Worm (Caenorhabditis elegans) whole organism, L1 larva: ENCODE measurements around the gene Y38A10A.7.
A peak's percentile ranks its signal among the peaks of the same experiment; 100 is the strongest.

ENCODE experiments used
- C34B4.2 ChIP-seq: sonication (generic microtip); optimal IDR thresholded peaks from 2 replicates; lab custom pipeline; 2017; ENCODE audit warnings: mild to moderate bottlenecking, missing genetic modification characterization, missing compliant biosample characterization
- F16B12.6 ChIP-seq: fragments of 150-350 bp; optimal IDR thresholded peaks from 2 replicates; lab custom pipeline; 2014; ENCODE audit warnings: missing biosample characterization, missing genetic modification characterization
- Y116A8C.19 ChIP-seq: sonication (generic microtip); optimal IDR thresholded peaks from 2 replicates; lab custom pipeline; 2016; ENCODE audit warnings: missing compliant biosample characterization, missing genetic modification characterization, borderline replicate concordance
- aly-2 ChIP-seq: fragments of 150-350 bp; optimal IDR thresholded peaks from 2 replicates; lab custom pipeline; 2014; ENCODE audit warnings: missing biosample characterization, missing genetic modification characterization
- blmp-1 ChIP-seq: fragments of 150-350 bp; optimal IDR thresholded peaks from 2 replicates; lab custom pipeline; 2014; ENCODE audit warnings: missing biosample characterization, missing genetic modification characterization
- ceh-88 ChIP-seq: fragments of 200-800 bp; sonication (Bioruptor generic); IDR thresholded peaks from 2 replicates; pipeline ENCODE4 v1.3.6; 2022; ENCODE audit warnings: missing genetic modification characterization, missing compliant biosample characterization
- ces-1 ChIP-seq: fragments of 150-350 bp; optimal IDR thresholded peaks from 2 replicates; lab custom pipeline; 2014; ENCODE audit warnings: missing biosample characterization, missing genetic modification reagents, missing genetic modification characterization
- dpl-1 ChIP-seq, 3 experiments: fragments of 150-350 bp in 2 of 3; sonication (generic microtip) in 1 of 3; optimal IDR thresholded peaks; 2 replicates each; lab custom pipeline; 2014 to 2017; ENCODE audit warnings: missing biosample characterization in 3 of 3, missing genetic modification characterization in 3 of 3, missing genetic modification reagents in 3 of 3
- efl-1 ChIP-seq, 4 experiments: fragments of 150-350 bp; optimal IDR thresholded peaks in 3 of 4; peaks in 1 of 4; 1 replicate in 1 of 4; 2 replicates in 3 of 4; lab custom pipeline; 2014; ENCODE audit warnings: missing biosample characterization in 2 of 4, missing genetic modification characterization in 2 of 4, missing genetic modification reagents in 2 of 4
- efl-3 ChIP-seq: fragments of 200-800 bp; sonication (Bioruptor generic); optimal IDR thresholded peaks from 2 replicates; lab custom pipeline; 2018; ENCODE audit warnings: mild to moderate bottlenecking, missing genetic modification characterization, missing compliant biosample characterization
- egl-27 ChIP-seq, 2 experiments: fragments of 150-350 bp in 1 of 2; sonication (generic microtip); optimal IDR thresholded peaks; 3 replicates each; lab custom pipeline; 2017 to 2018; ENCODE audit warnings: missing biosample characterization in 2 of 2, missing genetic modification characterization in 2 of 2, missing genetic modification reagents in 2 of 2
- elt-2 ChIP-seq: sonication (generic microtip); optimal IDR thresholded peaks from 2 replicates; lab custom pipeline; 2016; ENCODE audit warnings: missing genetic modification characterization, mild to moderate bottlenecking, inconsistent platforms, missing compliant biosample characterization, missing genetic modification reagents
- ets-5 ChIP-seq: fragments of 200-800 bp; sonication (Bioruptor generic); IDR thresholded peaks from 2 replicates; pipeline ENCODE4 v1.3.6; 2022; ENCODE audit warnings: missing genetic modification characterization, missing compliant biosample characterization
- fkh-4 ChIP-seq: sonication (generic microtip); optimal IDR thresholded peaks from 2 replicates; lab custom pipeline; 2016; ENCODE audit warnings: missing compliant biosample characterization, missing genetic modification characterization, borderline replicate concordance
- fos-1 ChIP-seq: fragments of 150-350 bp; optimal IDR thresholded peaks from 2 replicates; lab custom pipeline; 2014; ENCODE audit warnings: missing biosample characterization, missing genetic modification characterization
- grh-1 ChIP-seq: fragments of 200-800 bp; sonication (Bioruptor generic); IDR thresholded peaks from 2 replicates; pipeline ENCODE4 v1.3.6; 2022; ENCODE audit warnings: missing genetic modification reagents, missing genetic modification characterization, missing compliant biosample characterization
- hlh-4 ChIP-seq: sonication (generic microtip); optimal IDR thresholded peaks from 2 replicates; lab custom pipeline; 2016; ENCODE audit warnings: mild to moderate bottlenecking, missing genetic modification characterization, missing compliant biosample characterization
- hpl-2 ChIP-seq: fragments of 150-350 bp; optimal IDR thresholded peaks from 2 replicates; lab custom pipeline; 2014; ENCODE audit warnings: missing biosample characterization, missing genetic modification reagents, missing genetic modification characterization
- isw-1 ChIP-seq: fragments of 200-800 bp; sonication (Bioruptor generic); IDR thresholded peaks from 2 replicates; pipeline ENCODE4 v1.3.6; 2022; ENCODE audit warnings: missing genetic modification characterization, missing compliant biosample characterization
- jun-1 ChIP-seq: fragments of 150-350 bp; optimal IDR thresholded peaks from 2 replicates; lab custom pipeline; 2014; ENCODE audit warnings: missing biosample characterization, missing genetic modification reagents, missing genetic modification characterization
- lin-13 ChIP-seq: fragments of 150-350 bp; optimal IDR thresholded peaks from 2 replicates; lab custom pipeline; 2014; ENCODE audit warnings: missing biosample characterization, missing genetic modification reagents, missing genetic modification characterization
- lin-35 ChIP-seq, 2 experiments: fragments of 150-350 bp; optimal IDR thresholded peaks; 2 replicates each; lab custom pipeline; 2014; ENCODE audit warnings: missing biosample characterization in 2 of 2, missing genetic modification characterization in 2 of 2, missing genetic modification reagents in 2 of 2
- lin-39 ChIP-seq: fragments of 150-350 bp; optimal IDR thresholded peaks from 2 replicates; lab custom pipeline; 2014; ENCODE audit warnings: missing biosample characterization, missing genetic modification reagents, missing genetic modification characterization
- lir-3 ChIP-seq: sonication (generic microtip); optimal IDR thresholded peaks from 2 replicates; lab custom pipeline; 2016; ENCODE audit warnings: mild to moderate bottlenecking, missing genetic modification characterization, moderate library complexity, missing compliant biosample characterization; ENCODE audit not compliant: poor library complexity
- mab-9 ChIP-seq: fragments of 200-800 bp; sonication (Bioruptor generic); IDR thresholded peaks from 2 replicates; pipeline ENCODE4 v1.3.6; 2022; ENCODE audit warnings: missing genetic modification reagents, missing genetic modification characterization, missing compliant biosample characterization
- mdl-1 ChIP-seq, 2 experiments: fragments of 150-350 bp; optimal IDR thresholded peaks; 2 replicates each; lab custom pipeline; 2014 to 2017; ENCODE audit warnings: missing biosample characterization in 2 of 2, missing genetic modification characterization in 2 of 2, inconsistent platforms in 1 of 2
- mef-2 ChIP-seq: fragments of 150-350 bp; optimal IDR thresholded peaks from 2 replicates; lab custom pipeline; 2014; ENCODE audit warnings: missing biosample characterization, missing genetic modification characterization
- mep-1 ChIP-seq: fragments of 150-350 bp; optimal IDR thresholded peaks from 2 replicates; lab custom pipeline; 2014; ENCODE audit warnings: missing biosample characterization, missing genetic modification characterization
- nhr-11 ChIP-seq: fragments of 150-350 bp; optimal IDR thresholded peaks from 2 replicates; lab custom pipeline; 2014; ENCODE audit warnings: missing biosample characterization, missing genetic modification characterization
- nhr-12 ChIP-seq: sonication (generic microtip); optimal IDR thresholded peaks from 2 replicates; lab custom pipeline; 2017; ENCODE audit warnings: missing biosample characterization, missing genetic modification characterization
- nhr-19 ChIP-seq: fragments of 200-800 bp; sonication (Bioruptor generic); conservative IDR thresholded peaks from 2 replicates; pipeline ENCODE4 v1.3.6; 2022; ENCODE audit warnings: missing genetic modification characterization, missing compliant biosample characterization
- nhr-20 ChIP-seq: sonication (generic microtip); optimal IDR thresholded peaks from 2 replicates; lab custom pipeline; 2016; ENCODE audit warnings: mild to moderate bottlenecking, missing genetic modification characterization, missing compliant biosample characterization
- nhr-237 ChIP-seq: fragments of 150-350 bp; optimal IDR thresholded peaks from 2 replicates; lab custom pipeline; 2014; ENCODE audit warnings: missing biosample characterization, missing genetic modification characterization
- nhr-28 ChIP-seq: fragments of 150-350 bp; optimal IDR thresholded peaks from 2 replicates; lab custom pipeline; 2014; ENCODE audit warnings: missing biosample characterization, missing genetic modification characterization
- nhr-71 ChIP-seq: sonication (generic microtip); optimal IDR thresholded peaks from 2 replicates; lab custom pipeline; 2016; ENCODE audit warnings: mild to moderate bottlenecking, missing genetic modification characterization, moderate library complexity, missing compliant biosample characterization
- nhr-76 ChIP-seq: sonication (generic microtip); optimal IDR thresholded peaks from 2 replicates; lab custom pipeline; 2017; ENCODE audit warnings: missing biosample characterization, missing genetic modification characterization
- nhr-77 ChIP-seq: fragments of 150-350 bp; optimal IDR thresholded peaks from 2 replicates; lab custom pipeline; 2014; ENCODE audit warnings: missing biosample characterization, missing genetic modification characterization
- nhr-84 ChIP-seq: sonication (generic microtip); optimal IDR thresholded peaks from 2 replicates; lab custom pipeline; 2017; ENCODE audit warnings: missing biosample characterization, missing genetic modification characterization
- nhr-85 ChIP-seq: sonication (generic microtip); peaks from one replicate; lab custom pipeline; 2016; ENCODE audit warnings: missing genetic modification characterization, inconsistent platforms, missing compliant biosample characterization
- nhr-90 ChIP-seq: sonication (generic microtip); optimal IDR thresholded peaks from 2 replicates; lab custom pipeline; 2016; ENCODE audit warnings: mild to moderate bottlenecking, missing genetic modification characterization, missing compliant biosample characterization; ENCODE audit not compliant: poor library complexity
- pqm-1 ChIP-seq: sonication (generic microtip); optimal IDR thresholded peaks from 3 replicates; lab custom pipeline; 2017; ENCODE audit warnings: missing biosample characterization, missing genetic modification characterization
- skn-1 ChIP-seq: fragments of 150-350 bp; optimal IDR thresholded peaks from 2 replicates; lab custom pipeline; 2014; ENCODE audit warnings: missing biosample characterization, missing genetic modification characterization
- snpc-4 ChIP-seq: fragments of 150-350 bp; optimal IDR thresholded peaks from 2 replicates; lab custom pipeline; 2014; ENCODE audit warnings: missing biosample characterization, missing genetic modification characterization
- snu-23 ChIP-seq: sonication (generic microtip); optimal IDR thresholded peaks from 2 replicates; lab custom pipeline; 2016; ENCODE audit warnings: missing genetic modification characterization, missing compliant biosample characterization
- tbx-2 ChIP-seq: sonication (generic microtip); optimal IDR thresholded peaks from 2 replicates; lab custom pipeline; 2016; ENCODE audit warnings: missing genetic modification characterization, missing compliant biosample characterization
- unc-98 ChIP-seq: fragments of 200-800 bp; sonication (Bioruptor generic); IDR thresholded peaks from 2 replicates; pipeline ENCODE4 v1.3.6; 2022; ENCODE audit warnings: missing genetic modification characterization, missing compliant biosample characterization
- vab-15 ChIP-seq: sonication (generic microtip); optimal IDR thresholded peaks from 2 replicates; lab custom pipeline; 2017; ENCODE audit warnings: missing genotype, mild to moderate bottlenecking, missing genetic modification characterization, missing compliant biosample characterization
- xbp-1 ChIP-seq: sonication (generic microtip); optimal IDR thresholded peaks from 2 replicates; lab custom pipeline; 2016; ENCODE audit warnings: missing genetic modification characterization, missing compliant biosample characterization
- ztf-11 ChIP-seq, 2 experiments: sonication (generic microtip); optimal IDR thresholded peaks; 2 replicates each; lab custom pipeline; 2016 to 2017; ENCODE audit warnings: missing genetic modification characterization in 2 of 2, missing biosample characterization in 1 of 2, missing compliant biosample characterization in 1 of 2
- ztf-4 ChIP-seq: fragments of 150-350 bp; optimal IDR thresholded peaks from 2 replicates; lab custom pipeline; 2014; ENCODE audit warnings: missing biosample characterization, missing genetic modification characterization

The Y38A10A.7 gene

DNA sequence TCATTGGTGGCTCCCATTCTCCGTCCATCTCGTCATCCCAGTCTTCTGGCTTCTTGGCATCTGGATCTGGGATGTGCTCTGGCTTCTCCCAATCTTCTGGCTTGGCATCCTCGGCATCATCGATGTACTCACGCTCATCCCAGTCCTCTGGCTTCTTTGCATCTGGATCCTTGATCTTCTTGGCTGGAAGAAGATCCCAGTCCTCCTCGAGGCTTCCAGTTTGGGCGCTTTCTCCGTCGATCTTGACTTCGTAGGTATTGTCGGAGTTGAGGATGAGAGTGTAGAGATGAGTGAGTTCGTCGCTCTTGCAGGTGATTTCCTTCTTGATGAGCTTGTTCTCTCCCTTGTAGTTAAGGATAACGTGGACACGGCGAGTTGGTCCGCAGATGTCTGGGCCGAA lies 3.6 kb downstream of the Y38A10A.7 start (continued):
- no peak for TF ChIP-seq nhr-76
- TF ChIP-seq mdl-1 (tag; optimal IDR thresholded peaks at IDR 0.05; lab: Kevin White, UChicago), result no peak
- TF ChIP-seq nhr-90, result no peak
- no peak for TF ChIP-seq nhr-19 (GFP tag; lab: Robert Waterston, UW)
- no peak for TF ChIP-seq fkh-4 (tag; lab: Kevin White, UChicago)
- no peak for TF ChIP-seq ztf-11 (tag; optimal IDR thresholded peaks at IDR 0.05; lab: Kevin White, UChicago)
- TF ChIP-seq, all 84 proteins: peak for 5

DNA sequence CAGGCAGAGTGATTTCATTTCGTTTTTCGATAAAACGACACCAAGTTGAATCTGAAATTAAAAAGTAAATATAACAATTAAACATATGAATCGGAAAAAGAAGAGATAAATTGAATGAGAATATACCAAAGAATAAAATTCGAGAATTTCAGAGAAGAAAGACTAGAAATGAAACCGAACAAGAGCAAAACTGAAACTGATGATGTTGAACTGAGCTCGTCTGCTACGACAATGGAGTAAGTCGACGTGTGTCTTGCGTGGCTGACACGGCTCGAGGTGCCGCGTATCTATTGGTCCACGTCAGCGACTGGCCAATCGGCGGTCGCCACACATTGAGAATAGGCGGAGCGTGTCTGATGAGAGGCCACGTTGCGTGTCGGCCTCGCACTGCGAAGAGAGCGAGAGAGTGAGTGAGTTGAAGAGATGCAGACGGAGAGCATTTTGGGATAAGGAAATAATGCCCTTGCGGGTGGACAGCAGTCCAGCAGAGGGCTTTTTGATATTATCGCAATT lies 4.6 kb downstream of the Y38A10A.7 start, which contains the start of gene crt-1:
crt-1 (minus strand) TSS at position 51 of the 513 bp plus-strand sequence.
- TF ChIP-seq ceh-88 (GFP tag; lab: Robert Waterston, UW) (peak; percentile 44), mep-1 (tag; lab: Kevin White, UChicago) (peak; percentile 81), lin-13 (GFP tag; lab: Kevin White, UChicago) (peak; percentile 95), elt-2 (peak; percentile 93), lir-3 (tag; lab: Kevin White, UChicago) (peak; percentile 69), ztf-4 (tag; lab: Kevin White, UChicago) (peak; percentile 42), nhr-77 (peak; percentile 92), blmp-1 (tag; lab: Kevin White, UChicago) (peak; percentile 72), tbx-2 (tag; lab: Kevin White, UChicago) (peak; percentile 96), lin-39 (tag; lab: Kevin White, UChicago) (peak; percentile 68), C34B4.2 (tag; lab: Kevin White, UChicago) (no peak), nhr-71 (tag; lab: Kevin White, UChicago) (peak; percentile 99), nhr-19 (GFP tag; lab: Robert Waterston, UW) (peak; percentile 95), dpl-1 (GFP tag; optimal IDR thresholded peaks at IDR 0.05; lab: Kevin White, UChicago) (peak; percentile 79 to 83 (median 82)), efl-1 (optimal IDR thresholded peaks at IDR 0.05; lab: Kevin White, UChicago) (peak; percentile 88 to 89), efl-1 (GFP tag; optimal IDR thresholded peaks at IDR 0.05 in 1 of 2; lab: Kevin White, UChicago) (peak; percentile 78 to 98), hpl-2 (GFP tag; lab: Kevin White, UChicago) (peak; percentile 42), snpc-4 (peak; percentile 63), hlh-4 (tag; lab: Kevin White, UChicago) (no peak), pqm-1 (tag; lab: Kevin White, UChicago) (no peak), mab-9 (GFP tag; lab: Robert Waterston, UW) (peak; percentile 85), nhr-11 (tag; lab: Kevin White, UChicago) (peak; percentile 78), lin-35 (GFP tag; optimal IDR thresholded peaks at IDR 0.05; lab: Kevin White, UChicago) (peak; percentile 88), aly-2 (tag; lab: Kevin White, UChicago) (peak; percentile 52), ets-5 (GFP tag; lab: Robert Waterston, UW) (no peak), nhr-20 (tag; lab: Kevin White, UChicago) (peak; percentile 97), vab-15 (tag; lab: Kevin White, UChicago) (no peak), nhr-237 (tag; lab: Kevin White, UChicago) (peak; percentile 73), isw-1 (GFP tag; lab: Robert Waterston, UW) (peak; percentile 95), unc-98 (no peak), mef-2 (tag; lab: Kevin White, UChicago) (peak; percentile 67), fos-1 (tag; lab: Kevin White, UChicago) (peak; percentile 72), nhr-84 (tag; lab: Kevin White, UChicago) (no peak), efl-3 (GFP tag; lab: Kevin White, UChicago) (peak; percentile 68), fkh-4 (tag; lab: Kevin White, UChicago) (peak; percentile 66), skn-1 (tag; lab: Kevin White, UChicago) (peak; percentile 73), ces-1 (no peak), snu-23 (GFP tag; lab: Kevin White, UChicago) (peak; percentile 96), nhr-85 (peak; percentile 94), egl-27 (tag; optimal IDR thresholded peaks at IDR 0.05; lab: Kevin White, UChicago) (peak; percentile 26 to 73), jun-1 (tag; lab: Kevin White, UChicago) (peak; percentile 84), nhr-12 (tag; lab: Kevin White, UChicago) (no peak), xbp-1 (tag; lab: Kevin White, UChicago) (peak; percentile 100), F16B12.6 (peak; percentile 62), grh-1 (peak; percentile 97), Y116A8C.19 (no peak), nhr-90 (peak; percentile 94), nhr-28 (tag; lab: Kevin White, UChicago) (no peak)
